Fruit fly (Drosophila melanogaster) whole organism, pupa: ENCODE data around the gene CG8952.
A peak's percentile ranks its signal among the peaks of the same experiment; 100 is the strongest.

ENCODE experiments used
- CG12605 ChIP-seq: fragments of 200-800 bp; sonication (Bioruptor generic); IDR thresholded peaks from 2 replicates; pipeline ENCODE4 v1.3.6; 2022; ENCODE audit warnings: missing biosample characterization, missing genetic modification characterization
- CG13204 ChIP-seq: fragments of 200-800 bp; sonication (Bioruptor generic); optimal IDR thresholded peaks from 2 replicates; lab custom pipeline; 2018; ENCODE audit warnings: missing biosample characterization, mild to moderate bottlenecking, missing genetic modification characterization, moderate library complexity
- CG14655 ChIP-seq: fragments of 200-800 bp; sonication (Bioruptor generic); optimal IDR thresholded peaks from 3 replicates; lab custom pipeline; 2017; ENCODE audit warnings: mild to moderate bottlenecking, missing biosample characterization, missing genetic modification reagents, missing genetic modification characterization
- CG17806 ChIP-seq: fragments of 200-800 bp; sonication (Bioruptor generic); optimal IDR thresholded peaks from 2 replicates; lab custom pipeline; 2018; ENCODE audit warnings: missing biosample characterization, mild to moderate bottlenecking, missing genetic modification characterization, moderate library complexity
- CG32121 ChIP-seq: fragments of 200-800 bp; sonication (Bioruptor generic); IDR thresholded peaks from 2 replicates; pipeline ENCODE4 v1.3.6; 2022; ENCODE audit warnings: missing biosample characterization, missing genetic modification characterization
- CG4496 ChIP-seq: fragments of 200-800 bp; sonication (Bioruptor generic); IDR thresholded peaks from 3 replicates; pipeline ENCODE4 v1.3.6; 2022; ENCODE audit warnings: missing biosample characterization, missing genetic modification characterization
- CG8159 ChIP-seq: fragments of 200-800 bp; sonication (Bioruptor generic); optimal IDR thresholded peaks from 3 replicates; lab custom pipeline; 2018; ENCODE audit warnings: missing biosample characterization, mild to moderate bottlenecking, missing genetic modification characterization, moderate library complexity
- CG8301 ChIP-seq: fragments of 200-800 bp; sonication (Bioruptor generic); optimal IDR thresholded peaks from 2 replicates; lab custom pipeline; 2018; ENCODE audit warnings: missing biosample characterization, mild to moderate bottlenecking, missing genetic modification characterization
- CG9948 ChIP-seq: fragments of 200-800 bp; sonication (Bioruptor generic); optimal IDR thresholded peaks from 2 replicates; lab custom pipeline; 2018; ENCODE audit warnings: missing biosample characterization, mild to moderate bottlenecking, missing genetic modification characterization, moderate library complexity
- EcR ChIP-seq: fragments of 200-800 bp; sonication (Bioruptor generic); optimal IDR thresholded peaks from 3 replicates; lab custom pipeline; 2019; ENCODE audit warnings: missing biosample characterization, missing genetic modification characterization, mild to moderate bottlenecking, moderate library complexity, missing genetic modification reagents
- Ets98B ChIP-seq: fragments of 200-800 bp; sonication (Bioruptor generic); IDR thresholded peaks from 2 replicates; pipeline ENCODE4 v1.3.6; 2022; ENCODE audit warnings: missing biosample characterization, missing genetic modification characterization
- Pif1A ChIP-seq: fragments of 200-800 bp; sonication (Bioruptor generic); optimal IDR thresholded peaks from 3 replicates; lab custom pipeline; 2016; ENCODE audit warnings: missing biosample characterization, missing genetic modification characterization
- gl ChIP-seq: fragments of 200-800 bp; sonication (Bioruptor generic); optimal IDR thresholded peaks from 2 replicates; lab custom pipeline; 2018; ENCODE audit warnings: missing biosample characterization, mild to moderate bottlenecking, missing genetic modification characterization
- rn ChIP-seq: fragments of 200-800 bp; sonication (Bioruptor generic); IDR thresholded peaks from 2 replicates; pipeline ENCODE4 v1.3.6; 2022; ENCODE audit warnings: missing biosample characterization, missing genetic modification characterization

DNA sequence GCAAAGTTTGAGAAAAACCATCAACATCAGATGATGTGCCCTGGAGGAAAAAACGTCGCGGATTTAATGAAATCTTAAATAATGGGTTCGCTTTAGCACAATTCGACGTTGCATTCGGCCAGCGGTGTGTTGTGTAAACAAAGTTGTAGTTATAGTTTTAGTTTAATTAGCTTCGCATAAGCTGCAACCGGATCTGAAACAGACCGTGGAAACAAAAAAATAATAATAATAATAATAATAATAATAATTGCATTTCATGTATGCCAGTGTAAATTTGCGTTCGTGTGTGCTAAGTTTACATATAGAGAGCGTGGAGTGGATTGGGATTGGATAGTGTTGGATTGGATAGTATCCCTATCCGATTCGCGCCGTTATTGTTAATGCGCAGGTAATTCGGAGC, 38.5 kb upstream of the CG8952 start:
- TF ChIP-seq gl (tag; lab: Kevin White, UChicago) (no peak), CG14655 (GFP tag; lab: Kevin White, UChicago) (peak; percentile 48), rn (no peak), CG4496 (peak; percentile 65; the same call in 1 of the 3 replicates), Pif1A (peak; percentile 3), EcR (GFP tag; lab: Kevin White, UChicago) (no peak), CG13204 (GFP tag; lab: Kevin White, UChicago) (no peak), CG9948 (tag; lab: Kevin White, UChicago) (peak; percentile 18), CG12605 (0 out of 2 replicates have a peak, but pooled peaks have one; percentile 18), CG8159 (tag; lab: Kevin White, UChicago) (peak; percentile 26), CG17806 (tag; lab: Kevin White, UChicago) (peak; percentile 22), CG32121 (GFP tag; lab: Robert Waterston, UW) (no peak), Ets98B (GFP tag; lab: Robert Waterston, UW) (peak; percentile 38; the same call in 1 of the 2 replicates), CG8301 (tag; lab: Kevin White, UChicago) (peak; percentile 18)
